Fruit fly (Drosophila melanogaster): ENCODE measurements around the gene kek5.

Gene kek5

DNA sequence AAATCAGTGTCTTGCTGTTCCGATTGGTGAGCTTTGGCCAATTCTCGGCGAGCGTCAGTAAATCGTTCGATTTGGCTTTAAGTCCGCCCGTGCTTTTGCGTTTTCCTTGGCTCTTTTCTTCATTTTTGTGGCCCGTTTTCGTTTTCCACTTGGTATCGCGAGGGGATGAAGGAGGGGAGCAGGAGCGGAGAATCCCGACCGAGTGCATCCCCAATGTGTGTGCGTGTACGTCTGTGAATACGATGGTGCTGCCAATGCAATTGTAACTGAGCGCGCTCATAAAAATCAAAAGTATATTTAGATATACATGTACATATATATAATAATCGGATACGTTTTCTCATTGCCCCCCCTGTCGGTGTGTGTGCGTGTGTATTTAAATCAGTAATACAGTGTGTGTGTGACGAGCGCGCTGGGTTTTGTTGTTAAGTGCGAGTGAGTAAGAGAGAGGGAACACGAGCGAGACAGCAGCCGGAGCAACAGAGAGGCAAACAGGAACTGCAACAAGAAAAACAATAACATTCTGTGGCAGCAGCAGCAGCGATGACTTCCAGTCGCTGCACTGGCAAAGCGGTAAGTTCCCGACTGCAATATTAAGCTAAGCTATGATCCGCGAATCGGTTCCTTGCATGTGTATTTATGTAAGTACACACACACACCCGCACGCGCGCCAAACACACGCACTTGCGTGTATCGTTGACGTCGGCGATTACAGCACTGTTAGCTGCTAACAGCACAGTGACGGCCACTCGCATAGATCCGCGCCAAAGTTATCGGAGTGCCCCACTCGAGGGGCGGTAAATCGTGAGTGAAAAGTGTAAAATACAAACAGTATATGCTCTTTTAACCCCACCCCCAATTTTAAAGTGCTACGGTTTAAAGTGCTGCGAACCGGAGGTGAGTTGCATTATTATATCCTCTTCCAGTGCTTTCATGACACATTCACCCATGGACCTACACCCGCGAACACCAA, 142.9 kb downstream of the kek5 start (continued):
- TF ChIP-seq CG11695 (GFP tag; IDR thresholded peaks at IDR 0.05) (peak; percentile 57; the same call in 1 of the 3 replicates), zen (tag; optimal IDR thresholded peaks at IDR 0.05) (no peak), CG8478 (optimal IDR thresholded peaks at IDR 0.05) (peak; percentile 94), CG9797 (GFP tag; optimal IDR thresholded peaks at IDR 0.05) (no peak), CG11085 (GFP tag; IDR thresholded peaks at IDR 0.05) (0 out of 2 replicates have a peak, but pooled peaks have one; percentile 28), mam (GFP tag; optimal IDR thresholded peaks at IDR 0.05) (peak; percentile 70), Abd-B (GFP tag; optimal IDR thresholded peaks at IDR 0.05) (peak; percentile 37), pros (GFP tag; optimal IDR thresholded peaks at IDR 0.05) (no peak), Lhr (GFP tag; optimal IDR thresholded peaks at IDR 0.05) (no peak), CG42726 (GFP tag; IDR thresholded peaks at IDR 0.05; ENCODE audit: partially characterized antibody) (no peak), CG7556 (GFP tag; optimal IDR thresholded peaks at IDR 0.05) (peak; percentile 48), Lim3 (GFP tag; IDR thresholded peaks at IDR 0.05) (no peak), Blimp-1 (GFP tag; optimal IDR thresholded peaks at IDR 0.05) (peak; percentile 38), insv (GFP tag; optimal IDR thresholded peaks at IDR 0.05) (no peak), slou (GFP tag; optimal IDR thresholded peaks at IDR 0.05) (no peak), CG6689 (GFP tag; IDR thresholded peaks at IDR 0.05) (peak; percentile 75), Dip3 (GFP tag; optimal IDR thresholded peaks at IDR 0.05) (peak; percentile 60), Sox100B (GFP tag; optimal IDR thresholded peaks at IDR 0.05) (no peak), gcm (GFP tag; optimal IDR thresholded peaks at IDR 0.05) (peak; percentile 2), CG12299 (tag; optimal IDR thresholded peaks at IDR 0.05) (peak; percentile 56), CG13894 (tag; optimal IDR thresholded peaks at IDR 0.05) (peak; percentile 34), B-H2 (GFP tag; optimal IDR thresholded peaks at IDR 0.05) (peak; percentile 35), E2f1 (GFP tag; IDR thresholded peaks at IDR 0.05) (peak; percentile 33; the same call in 1 of the 2 replicates), CG9437 (GFP tag; optimal IDR thresholded peaks at IDR 0.05) (peak; percentile 30), CG2202 (tag; optimal IDR thresholded peaks at IDR 0.05) (no peak), CG11456 (GFP tag; IDR thresholded peaks at IDR 0.05) (peak; percentile 79), fd102C (GFP tag; optimal IDR thresholded peaks at IDR 0.05) (no peak), Sin3A (optimal IDR thresholded peaks at IDR 0.05) (no peak), CG7357 (GFP tag; IDR thresholded peaks at IDR 0.05) (peak; percentile 21; the same call in 1 of the 3 replicates), dan (GFP tag; IDR thresholded peaks at IDR 0.05) (no peak), HLHmδ (GFP tag; optimal IDR thresholded peaks at IDR 0.05) (no peak), mirr (GFP tag; optimal IDR thresholded peaks at IDR 0.05) (peak; percentile 42), pho (GFP tag; optimal IDR thresholded peaks at IDR 0.05) (peak; percentile 63), CG14014 (GFP tag; IDR thresholded peaks at IDR 0.05) (peak; percentile 75), Oaz (GFP tag; IDR thresholded peaks at IDR 0.05) (no peak; the same call in 1 of the 2 replicates), CG10431 (GFP tag; optimal IDR thresholded peaks at IDR 0.05) (no peak), ftz-f1 (GFP tag; optimal IDR thresholded peaks at IDR 0.05) (no peak), CG1233 (GFP tag; optimal IDR thresholded peaks at IDR 0.05) (peak; percentile 31), E2f2 (GFP tag; IDR thresholded peaks at IDR 0.05) (peak; percentile 44), z (GFP tag; IDR thresholded peaks at IDR 0.05) (no peak), CG2889 (GFP tag; IDR thresholded peaks at IDR 0.05) (0 out of 3 replicates have a peak, but pooled peaks have one; percentile 23), CG1024 (GFP tag; IDR thresholded peaks at IDR 0.05) (no peak), sna (GFP tag; IDR thresholded peaks at IDR 0.05; ENCODE audit: partially characterized antibody) (no peak), CG5180 (GFP tag; optimal IDR thresholded peaks at IDR 0.05) (peak; percentile 58), CG6654 (GFP tag; optimal IDR thresholded peaks at IDR 0.05) (peak; percentile 19), Drgx (GFP tag; IDR thresholded peaks at IDR 0.05) (peak; percentile 79), CG6791 (GFP tag; IDR thresholded peaks at IDR 0.05; ENCODE audit: partially characterized antibody) (no peak), nom (GFP tag; optimal IDR thresholded peaks at IDR 0.05) (peak; percentile 42), CG11696 (GFP tag; IDR thresholded peaks at IDR 0.05) (peak; percentile 94)

All from whole organism, embryonic.